Fruit fly (Drosophila melanogaster) whole organism, embryonic: ENCODE measurements around the gene Gsc.
A peak's percentile ranks its signal among the peaks of the same experiment; 100 is the strongest.

Experiments used
- BEAF-32 ChIP-seq: fragments of 200-800 bp; sonication (Bioruptor generic); optimal IDR thresholded peaks from 3 replicates; lab custom pipeline; 2017; ENCODE audit warnings: missing biosample characterization, missing genetic modification characterization, mild to moderate bottlenecking, moderate library complexity, missing genetic modification reagents
- Bgb ChIP-seq: fragments of 200-800 bp; sonication (Bioruptor generic); IDR thresholded peaks from 2 replicates; pipeline ENCODE4 v1.3.6; 2022; ENCODE audit warnings: missing biosample characterization, missing genetic modification characterization; ENCODE audit not compliant: partially characterized antibody
- CG10267 ChIP-seq: fragments of 200-800 bp; sonication (Bioruptor generic); optimal IDR thresholded peaks from 2 replicates; lab custom pipeline; 2018; ENCODE audit warnings: missing biosample characterization, mild to moderate bottlenecking, missing genetic modification characterization, moderate library complexity
- CG10366 ChIP-seq: fragments of 200-800 bp; sonication (Bioruptor generic); IDR thresholded peaks from 2 replicates; pipeline ENCODE4 v1.3.6; 2022; ENCODE audit warnings: missing biosample characterization, missing genetic modification characterization
- CG10462 ChIP-seq: fragments of 200-800 bp; sonication (Bioruptor generic); optimal IDR thresholded peaks from 2 replicates; lab custom pipeline; 2016; ENCODE audit warnings: missing biosample characterization, missing genetic modification characterization
- CG11456 ChIP-seq: fragments of 200-800 bp; sonication (Bioruptor generic); IDR thresholded peaks from 3 replicates; pipeline ENCODE4 v1.3.6; 2022; ENCODE audit warnings: missing biosample characterization, missing genetic modification characterization
- CG13894 ChIP-seq: fragments of 200-800 bp; sonication (Bioruptor generic); optimal IDR thresholded peaks from 3 replicates; lab custom pipeline; 2018; ENCODE audit warnings: missing biosample characterization, mild to moderate bottlenecking, missing genetic modification characterization, moderate library complexity
- CG15011 ChIP-seq: fragments of 200-800 bp; sonication (Bioruptor generic); optimal IDR thresholded peaks from 3 replicates; lab custom pipeline; 2018; ENCODE audit warnings: missing biosample characterization, mild to moderate bottlenecking, missing genetic modification characterization
- CG15269 ChIP-seq: fragments of 200-800 bp; sonication (Bioruptor generic); optimal IDR thresholded peaks from 2 replicates; lab custom pipeline; 2018; ENCODE audit warnings: missing biosample characterization, mild to moderate bottlenecking, missing genetic modification characterization, moderate library complexity
- CG15514 ChIP-seq: fragments of 200-800 bp; sonication (Bioruptor generic); optimal IDR thresholded peaks from 3 replicates; lab custom pipeline; 2017; ENCODE audit warnings: missing biosample characterization, missing genetic modification characterization, mild to moderate bottlenecking, moderate library complexity, missing genetic modification reagents
- CG15601 ChIP-seq: fragments of 200-800 bp; sonication (Bioruptor generic); optimal IDR thresholded peaks from 3 replicates; lab custom pipeline; 2019; ENCODE audit warnings: missing biosample characterization, mild to moderate bottlenecking, missing genetic modification characterization, moderate library complexity
- CG17568 ChIP-seq: fragments of 200-800 bp; sonication (Bioruptor generic); optimal IDR thresholded peaks from 2 replicates; lab custom pipeline; 2018; ENCODE audit warnings: missing biosample characterization, mild to moderate bottlenecking, missing genetic modification characterization, moderate library complexity
- CG17829 ChIP-seq: fragments of 200-800 bp; optimal IDR thresholded peaks from 2 replicates; lab custom pipeline; 2019; ENCODE audit warnings: missing biosample characterization, mild to moderate bottlenecking, missing genetic modification characterization, moderate library complexity
- CG18262 ChIP-seq: fragments of 200-800 bp; optimal IDR thresholded peaks from 3 replicates; lab custom pipeline; 2019; ENCODE audit warnings: missing biosample characterization, mild to moderate bottlenecking, missing genetic modification characterization, moderate library complexity
- CG2712 ChIP-seq: fragments of 200-800 bp; optimal IDR thresholded peaks from 3 replicates; lab custom pipeline; 2019; ENCODE audit warnings: missing biosample characterization, mild to moderate bottlenecking, missing genetic modification characterization, moderate library complexity
- CG8281 ChIP-seq: fragments of 200-800 bp; sonication (Bioruptor generic); optimal IDR thresholded peaks from 2 replicates; lab custom pipeline; 2018; ENCODE audit warnings: missing biosample characterization, mild to moderate bottlenecking, missing genetic modification characterization, moderate library complexity
- CG9437 ChIP-seq: fragments of 200-800 bp; sonication (Bioruptor generic); optimal IDR thresholded peaks from 2 replicates; lab custom pipeline; 2018; ENCODE audit warnings: missing biosample characterization, mild to moderate bottlenecking, missing genetic modification characterization
- D ChIP-seq, 2 experiments: fragments of 200-800 bp in 1 of 2; fragments of >200 bp in 1 of 2; sonication (Bioruptor generic) in 1 of 2; optimal IDR thresholded peaks; 2 replicates in 1 of 2; 3 replicates in 1 of 2; lab custom pipeline; 2017; ENCODE audit warnings: mild to moderate bottlenecking in 1 of 2, missing biosample characterization in 1 of 2, missing genetic modification characterization in 1 of 2, missing genetic modification reagents in 1 of 2
- Doc3 ChIP-seq: fragments of 200-800 bp; sonication (Bioruptor generic); IDR thresholded peaks from 3 replicates; pipeline ENCODE4 v1.3.6; 2022; ENCODE audit warnings: missing biosample characterization, missing genetic modification characterization; ENCODE audit not compliant: partially characterized antibody
- Hr39 ChIP-seq: fragments of >200 bp; optimal IDR thresholded peaks from 2 replicates; lab custom pipeline; 2017
- MESR4 ChIP-seq: fragments of 200-800 bp; sonication (Bioruptor generic); optimal IDR thresholded peaks from 2 replicates; lab custom pipeline; 2018; ENCODE audit warnings: missing biosample characterization, mild to moderate bottlenecking, missing genetic modification characterization, moderate library complexity
- Myb ChIP-seq: fragments of 200-800 bp; sonication (Bioruptor generic); optimal IDR thresholded peaks from 2 replicates; lab custom pipeline; 2016; ENCODE audit warnings: missing biosample characterization, missing genetic modification characterization
- NC2β ChIP-seq: fragments of 200-800 bp; sonication (Bioruptor generic); optimal IDR thresholded peaks from 2 replicates; lab custom pipeline; 2016; ENCODE audit warnings: missing biosample characterization, missing genetic modification characterization
- Ptx1 ChIP-seq: fragments of 200-800 bp; sonication (Bioruptor generic); IDR thresholded peaks from 2 replicates; pipeline ENCODE4 v1.3.6; 2022; ENCODE audit warnings: missing biosample characterization, missing genetic modification characterization
- ab ChIP-seq: fragments of 200-800 bp; sonication (Bioruptor generic); optimal IDR thresholded peaks from 2 replicates; lab custom pipeline; 2016; ENCODE audit warnings: missing biosample characterization, missing genetic modification characterization
- amos ChIP-seq: fragments of 200-800 bp; sonication (Bioruptor generic); IDR thresholded peaks from 2 replicates; pipeline ENCODE4 v1.3.6; 2022; ENCODE audit warnings: missing biosample characterization, missing genetic modification characterization; ENCODE audit not compliant: partially characterized antibody
- aop ChIP-seq: fragments of 200-800 bp; sonication (Bioruptor generic); IDR thresholded peaks from 2 replicates; pipeline ENCODE4 v1.3.6; 2022; ENCODE audit warnings: missing biosample characterization, missing genetic modification characterization
- ash1 ChIP-seq: fragments of 200-800 bp; sonication (Bioruptor generic); optimal IDR thresholded peaks from 2 replicates; lab custom pipeline; 2018; ENCODE audit warnings: missing biosample characterization, mild to moderate bottlenecking, missing genetic modification characterization
- ato ChIP-seq: fragments of 200-800 bp; sonication (Bioruptor generic); IDR thresholded peaks from 2 replicates; pipeline ENCODE4 v1.3.6; 2022; ENCODE audit warnings: missing biosample characterization, missing genetic modification characterization; ENCODE audit not compliant: partially characterized antibody
- caup ChIP-seq: fragments of 200-800 bp; sonication (Bioruptor generic); optimal IDR thresholded peaks from 3 replicates; lab custom pipeline; 2017; ENCODE audit warnings: missing biosample characterization, mild to moderate bottlenecking, missing genetic modification characterization, moderate library complexity; ENCODE audit not compliant: severe bottlenecking
- chinmo ChIP-seq: fragments of 200-800 bp; sonication (Bioruptor generic); IDR thresholded peaks from 4 replicates; pipeline ENCODE4 v1.3.6; 2022; ENCODE audit warnings: missing biosample characterization, missing genetic modification characterization; ENCODE audit not compliant: partially characterized antibody
- eyg ChIP-seq: fragments of 200-800 bp; sonication (Bioruptor generic); optimal IDR thresholded peaks from 3 replicates; lab custom pipeline; 2016; ENCODE audit warnings: missing biosample characterization, missing genetic modification characterization
- fd102C ChIP-seq: fragments of 200-800 bp; sonication (Bioruptor generic); optimal IDR thresholded peaks from 2 replicates; lab custom pipeline; 2018; ENCODE audit warnings: missing biosample characterization, mild to moderate bottlenecking, missing genetic modification characterization, moderate library complexity
- fd3F ChIP-seq: fragments of 200-800 bp; sonication (Bioruptor generic); optimal IDR thresholded peaks from 2 replicates; lab custom pipeline; 2018; ENCODE audit warnings: missing biosample characterization, mild to moderate bottlenecking, missing genetic modification characterization, moderate library complexity
- inv ChIP-seq: fragments of 200-800 bp; sonication (Bioruptor generic); IDR thresholded peaks from 2 replicates; pipeline ENCODE4 v1.3.6; 2022; ENCODE audit warnings: missing biosample characterization, missing genetic modification characterization; ENCODE audit not compliant: partially characterized antibody
- kah ChIP-seq: fragments of 200-800 bp; sonication (Bioruptor generic); optimal IDR thresholded peaks from 2 replicates; lab custom pipeline; 2018; ENCODE audit warnings: missing biosample characterization, mild to moderate bottlenecking, missing genetic modification characterization
- maf-S ChIP-seq: fragments of 200-800 bp; sonication (Bioruptor generic); optimal IDR thresholded peaks from 2 replicates; lab custom pipeline; 2016; ENCODE audit warnings: missing biosample characterization, missing genetic modification characterization
- otp ChIP-seq: fragments of 200-800 bp; sonication (Bioruptor generic); IDR thresholded peaks from 3 replicates; pipeline ENCODE4, ENCODE4 v1.3.6; 2022; ENCODE audit warnings: missing biosample characterization, missing genetic modification characterization
- ro ChIP-seq: fragments of 200-800 bp; sonication (Bioruptor generic); IDR thresholded peaks from 2 replicates; pipeline ENCODE4 v1.3.6; 2022; ENCODE audit warnings: missing biosample characterization, missing genetic modification characterization
- sens ChIP-seq: fragments of 200-800 bp; sonication (Bioruptor generic); peaks from one replicate; lab custom pipeline; 2016; ENCODE audit warnings: missing biosample characterization, missing genetic modification characterization
- so ChIP-seq: fragments of 200-800 bp; sonication (Bioruptor generic); IDR thresholded peaks from 3 replicates; pipeline ENCODE4 v1.3.6; 2022; ENCODE audit warnings: missing biosample characterization, missing genetic modification characterization
- sob ChIP-seq: fragments of 200-800 bp; sonication (Bioruptor generic); IDR thresholded peaks from 2 replicates; pipeline ENCODE4 v1.3.6; 2022; ENCODE audit warnings: missing biosample characterization, missing genetic modification characterization
- sug ChIP-seq: fragments of 200-800 bp; optimal IDR thresholded peaks from 2 replicates; lab custom pipeline; 2019; ENCODE audit warnings: missing biosample characterization, mild to moderate bottlenecking, missing genetic modification characterization, moderate library complexity
- unpg ChIP-seq: fragments of 200-800 bp; sonication (Bioruptor generic); optimal IDR thresholded peaks from 3 replicates; lab custom pipeline; 2018; ENCODE audit warnings: missing biosample characterization, mild to moderate bottlenecking, missing genetic modification characterization, moderate library complexity

Gsc gene

dm6 chr2L:542338-542967, 52.0 kb downstream of the Gsc start, which contains the start of gene lwr (continued):
- TF ChIP-seq CG17829 (tag; lab: Kevin White, UChicago), result peak; percentile 22

- peak; percentile 73; the same call in 1 of the 2 replicates for TF ChIP-seq ato (GFP tag; lab: Robert Waterston, UW)
- TF ChIP-seq otp (GFP tag; lab: Robert Waterston, UW), result no peak; the same call in 2 of the 3 replicates
- TF ChIP-seq aop (GFP tag; lab: Robert Waterston, UW), result no peak
- no peak for TF ChIP-seq ro
- peak; percentile 69 for TF ChIP-seq CG13894 (tag; lab: Kevin White, UChicago)
- no peak for TF ChIP-seq CG8281 (tag; lab: Kevin White, UChicago)
- TF ChIP-seq D (optimal IDR thresholded peaks at IDR 0.05; lab: Kevin White, UChicago), result peak; percentile 70
- no peak for TF ChIP-seq D (GFP tag; optimal IDR thresholded peaks at IDR 0.05; lab: Kevin White, UChicago)
- peak; percentile 45 for TF ChIP-seq CG15601
- no peak for TF ChIP-seq eyg (GFP tag; lab: Kevin White, UChicago)
- no peak for TF ChIP-seq ash1 (GFP tag; lab: Kevin White, UChicago)
- peak; percentile 61; the same call in 1 of the 3 replicates for TF ChIP-seq Doc3 (GFP tag; lab: Robert Waterston, UW)
- TF ChIP-seq Hr39 (lab: Kevin White, UChicago), result no peak
- 0 out of 2 replicates have a peak, but pooled peaks have one; percentile 21 for TF ChIP-seq sob (GFP tag; lab: Robert Waterston, UW)
- TF ChIP-seq sens, result peak; percentile 85
- no peak for TF ChIP-seq CG10366
- no peak for TF ChIP-seq CG15011 (GFP tag; lab: Kevin White, UChicago)
- peak; percentile 19; the same call in 1 of the 3 replicates for TF ChIP-seq CG11456 (GFP tag; lab: Robert Waterston, UW)
- TF ChIP-seq chinmo (GFP tag; lab: Robert Waterston, UW), result 0 out of 4 replicates have a peak, but pooled peaks have one; percentile 68
- TF ChIP-seq CG15269 (tag; lab: Kevin White, UChicago), result peak; percentile 44
- TF ChIP-seq CG18262 (tag; lab: Kevin White, UChicago), result peak; percentile 43
- TF ChIP-seq fd3F (GFP tag; lab: Kevin White, UChicago), result no peak
- TF ChIP-seq caup (GFP tag; lab: Kevin White, UChicago), result peak; percentile 8
- TF ChIP-seq amos, result peak; percentile 36
- peak; percentile 19 for TF ChIP-seq unpg
- TF ChIP-seq MESR4 (GFP tag; lab: Kevin White, UChicago), result peak; percentile 31
- TF ChIP-seq NC2β (GFP tag; lab: Kevin White, UChicago), result peak; percentile 26
- TF ChIP-seq CG15514 (GFP tag; lab: Kevin White, UChicago), result peak; percentile 29
- TF ChIP-seq CG9437, result no peak
- TF ChIP-seq CG10462 (GFP tag; lab: Kevin White, UChicago), result peak; percentile 95
- TF ChIP-seq BEAF-32 (GFP tag; lab: Kevin White, UChicago), result peak; percentile 39
- no peak for TF ChIP-seq ab (GFP tag; lab: Kevin White, UChicago)
- peak; percentile 50 for TF ChIP-seq Bgb (GFP tag; lab: Robert Waterston, UW)
- TF ChIP-seq inv, result no peak; the same call in 1 of the 2 replicates
- TF ChIP-seq CG10267, result peak; percentile 60
- no peak for TF ChIP-seq fd102C
- no peak for TF ChIP-seq kah (GFP tag; lab: Kevin White, UChicago)
- TF ChIP-seq sug, result peak; percentile 68
- no peak for TF ChIP-seq Ptx1 (GFP tag; lab: Robert Waterston, UW)
- peak; percentile 55 for TF ChIP-seq CG2712 (tag; lab: Kevin White, UChicago)
- TF ChIP-seq CG17568 (GFP tag; lab: Kevin White, UChicago), result no peak
- no peak for TF ChIP-seq maf-S (GFP tag; lab: Kevin White, UChicago)
- TF ChIP-seq so (GFP tag; lab: Robert Waterston, UW), result peak; percentile 51; the same call in 1 of the 3 replicates
- TF ChIP-seq Myb (GFP tag; lab: Kevin White, UChicago), result peak; percentile 100
These were observed 53.8 kb downstream of the Gsc start for dm6 chr2L:540572-541210.
